Fruit fly (Drosophila melanogaster) whole organism, prepupa: ENCODE measurements around the gene laf.
A peak's percentile ranks its signal among the peaks of the same experiment; 100 is the strongest.

Experiments used
- Blimp-1 ChIP-seq: fragments of 200-800 bp; sonication (Bioruptor generic); optimal IDR thresholded peaks from 3 replicates; lab custom pipeline; 2017; ENCODE audit warnings: missing biosample characterization, missing genetic modification characterization, mild to moderate bottlenecking, moderate library complexity, missing genetic modification reagents
- CG10631 ChIP-seq: fragments of 200-800 bp; sonication (Bioruptor generic); optimal IDR thresholded peaks from 2 replicates; lab custom pipeline; 2016; ENCODE audit warnings: missing biosample characterization, missing genetic modification characterization
- CG10669 ChIP-seq: fragments of 200-800 bp; sonication (Bioruptor generic); optimal IDR thresholded peaks from 3 replicates; lab custom pipeline; 2018; ENCODE audit warnings: missing biosample characterization, mild to moderate bottlenecking, missing genetic modification characterization, moderate library complexity
- CG11294 ChIP-seq: fragments of 200-800 bp; sonication (Bioruptor generic); IDR thresholded peaks from 2 replicates; pipeline ENCODE4 v1.3.6; 2022; ENCODE audit warnings: missing biosample characterization, missing genetic modification characterization
- CG11762 ChIP-seq: fragments of 200-800 bp; sonication (Bioruptor generic); optimal IDR thresholded peaks from 3 replicates; lab custom pipeline; 2016; ENCODE audit warnings: missing biosample characterization, missing genetic modification characterization; ENCODE audit not compliant: insufficient read depth
- CG1621 ChIP-seq: fragments of 200-800 bp; sonication (Bioruptor generic); optimal IDR thresholded peaks from 3 replicates; lab custom pipeline; 2018; ENCODE audit warnings: missing biosample characterization, mild to moderate bottlenecking, missing genetic modification characterization
- CG16779 ChIP-seq: fragments of 200-800 bp; sonication (Bioruptor generic); optimal IDR thresholded peaks from 3 replicates; lab custom pipeline; 2017; ENCODE audit warnings: missing biosample characterization, mild to moderate bottlenecking, missing genetic modification characterization
- CG3032 ChIP-seq: fragments of 200-800 bp; optimal IDR thresholded peaks from 2 replicates; lab custom pipeline; 2019; ENCODE audit warnings: missing biosample characterization, mild to moderate bottlenecking, missing genetic modification characterization, moderate library complexity
- CG31627 ChIP-seq: fragments of 200-800 bp; sonication (Bioruptor generic); optimal IDR thresholded peaks from 3 replicates; lab custom pipeline; 2016; ENCODE audit warnings: missing biosample characterization, missing genetic modification characterization
- CG32006 ChIP-seq: fragments of 200-800 bp; sonication (Bioruptor generic); optimal IDR thresholded peaks from 3 replicates; lab custom pipeline; 2017; ENCODE audit warnings: missing biosample characterization, mild to moderate bottlenecking, missing genetic modification characterization
- CG3919 ChIP-seq: fragments of 200-800 bp; sonication (Bioruptor generic); optimal IDR thresholded peaks from 3 replicates; lab custom pipeline; 2016; ENCODE audit warnings: missing biosample characterization, missing genetic modification characterization
- CG4318 ChIP-seq: fragments of 200-800 bp; sonication (Bioruptor generic); optimal IDR thresholded peaks from 3 replicates; lab custom pipeline; 2017; ENCODE audit warnings: missing biosample characterization, mild to moderate bottlenecking, missing genetic modification characterization
- CG6163 ChIP-seq: fragments of 200-800 bp; sonication (Bioruptor generic); IDR thresholded peaks from 3 replicates; pipeline ENCODE4 v1.3.6; 2022; ENCODE audit warnings: missing biosample characterization, missing genetic modification characterization
- CG6276 ChIP-seq: fragments of 200-800 bp; sonication (Bioruptor generic); optimal IDR thresholded peaks from 2 replicates; lab custom pipeline; 2017; ENCODE audit warnings: missing biosample characterization, mild to moderate bottlenecking, missing genetic modification characterization
- CG6792 ChIP-seq: fragments of 200-800 bp; sonication (Bioruptor generic); optimal IDR thresholded peaks from 3 replicates; lab custom pipeline; 2016; ENCODE audit warnings: missing biosample characterization, missing genetic modification characterization
- CG6808 ChIP-seq: fragments of 200-800 bp; sonication (Bioruptor generic); optimal IDR thresholded peaks from 3 replicates; lab custom pipeline; 2017; ENCODE audit warnings: missing biosample characterization, missing genetic modification characterization, mild to moderate bottlenecking, moderate library complexity, missing genetic modification reagents
- CG7368 ChIP-seq: fragments of 200-800 bp; sonication (Bioruptor generic); optimal IDR thresholded peaks from 3 replicates; lab custom pipeline; 2016; ENCODE audit warnings: missing biosample characterization, missing genetic modification characterization
- CG8119 ChIP-seq: fragments of 200-800 bp; sonication (Bioruptor generic); IDR thresholded peaks from 3 replicates; pipeline ENCODE4 v1.3.6; 2022; ENCODE audit warnings: missing biosample characterization, missing genetic modification characterization
- CG8319 ChIP-seq: fragments of 200-800 bp; sonication (Bioruptor generic); optimal IDR thresholded peaks from 3 replicates; lab custom pipeline; 2016; ENCODE audit warnings: missing biosample characterization, missing genetic modification characterization
- Eip78C ChIP-seq: fragments of 200-800 bp; sonication (Bioruptor generic); peaks from one replicate; lab custom pipeline; 2016; ENCODE audit warnings: missing biosample characterization, missing genetic modification characterization
- Ets21C ChIP-seq: fragments of 200-800 bp; sonication (Bioruptor generic); optimal IDR thresholded peaks from 3 replicates; lab custom pipeline; 2016; ENCODE audit warnings: missing biosample characterization, missing genetic modification characterization
- Ets96B ChIP-seq: fragments of 200-800 bp; optimal IDR thresholded peaks from 2 replicates; lab custom pipeline; 2019; ENCODE audit warnings: missing biosample characterization, mild to moderate bottlenecking, missing genetic modification characterization, moderate library complexity
- Gug ChIP-seq: fragments of 200-800 bp; sonication (Bioruptor generic); IDR thresholded peaks from 2 replicates; pipeline ENCODE4 v1.3.6; 2022; ENCODE audit warnings: missing biosample characterization, missing genetic modification characterization
- Hr39 ChIP-seq: fragments of 200-800 bp; sonication (Bioruptor generic); optimal IDR thresholded peaks from 2 replicates; lab custom pipeline; 2016; ENCODE audit warnings: missing biosample characterization, missing genetic modification characterization
- Hr4 ChIP-seq: fragments of 200-800 bp; sonication (Bioruptor generic); optimal IDR thresholded peaks from 3 replicates; lab custom pipeline; 2016; ENCODE audit warnings: missing biosample characterization, missing genetic modification characterization
- Lpt ChIP-seq: fragments of 200-800 bp; sonication (Bioruptor generic); optimal IDR thresholded peaks from 3 replicates; lab custom pipeline; 2016; ENCODE audit warnings: missing biosample characterization, missing genetic modification characterization
- Met ChIP-seq: fragments of 200-800 bp; sonication (Bioruptor generic); optimal IDR thresholded peaks from 3 replicates; lab custom pipeline; 2016; ENCODE audit warnings: missing biosample characterization, missing genetic modification characterization
- OdsH ChIP-seq: fragments of 200-800 bp; sonication (Bioruptor generic); optimal IDR thresholded peaks from 3 replicates; lab custom pipeline; 2016; ENCODE audit warnings: missing biosample characterization, missing genetic modification characterization
- Sox102F ChIP-seq: fragments of 200-800 bp; sonication (Bioruptor generic); optimal IDR thresholded peaks from 2 replicates; lab custom pipeline; 2016; ENCODE audit warnings: missing biosample characterization, mild to moderate bottlenecking, missing genetic modification characterization
- Sox14 ChIP-seq: fragments of 200-800 bp; sonication (Bioruptor generic); optimal IDR thresholded peaks from 3 replicates; lab custom pipeline; 2016; ENCODE audit warnings: missing biosample characterization, missing genetic modification characterization
- acj6 ChIP-seq: fragments of 200-800 bp; sonication (Bioruptor generic); optimal IDR thresholded peaks from 3 replicates; lab custom pipeline; 2016; ENCODE audit warnings: missing biosample characterization, missing genetic modification characterization
- cyc ChIP-seq: fragments of 200-800 bp; sonication (Bioruptor generic); optimal IDR thresholded peaks from 3 replicates; lab custom pipeline; 2016; ENCODE audit warnings: missing biosample characterization, missing genetic modification characterization
- dsx ChIP-seq: fragments of 200-800 bp; optimal IDR thresholded peaks from 3 replicates; lab custom pipeline; 2019; ENCODE audit warnings: missing biosample characterization, mild to moderate bottlenecking, missing genetic modification characterization, moderate library complexity; ENCODE audit not compliant: poor library complexity, severe bottlenecking
- eg ChIP-seq: fragments of 200-800 bp; sonication (Bioruptor generic); IDR thresholded peaks from 3 replicates; pipeline ENCODE4 v1.3.6; 2022; ENCODE audit warnings: missing biosample characterization, missing genetic modification characterization
- esn ChIP-seq: fragments of 200-800 bp; sonication (Bioruptor generic); optimal IDR thresholded peaks from 2 replicates; lab custom pipeline; 2016; ENCODE audit warnings: missing biosample characterization, mild to moderate bottlenecking, missing genetic modification characterization, moderate library complexity
- fd59A ChIP-seq: fragments of 200-800 bp; sonication (Bioruptor generic); optimal IDR thresholded peaks from 2 replicates; lab custom pipeline; 2017; ENCODE audit warnings: missing biosample characterization, mild to moderate bottlenecking, missing genetic modification characterization, missing genetic modification reagents
- fd85E ChIP-seq: fragments of 200-800 bp; sonication (Bioruptor generic); optimal IDR thresholded peaks from 3 replicates; lab custom pipeline; 2016; ENCODE audit warnings: missing biosample characterization, missing genetic modification characterization
- fkh ChIP-seq: fragments of 200-800 bp; sonication (Bioruptor generic); optimal IDR thresholded peaks from 3 replicates; lab custom pipeline; 2017; ENCODE audit warnings: missing biosample characterization, mild to moderate bottlenecking, missing genetic modification characterization, moderate library complexity
- lz ChIP-seq: fragments of 200-800 bp; sonication (Bioruptor generic); optimal IDR thresholded peaks from 3 replicates; lab custom pipeline; 2016; ENCODE audit warnings: missing biosample characterization, missing genetic modification characterization
- net ChIP-seq: fragments of 200-800 bp; sonication (Bioruptor generic); optimal IDR thresholded peaks from 3 replicates; lab custom pipeline; 2016; ENCODE audit warnings: missing biosample characterization, missing genetic modification characterization
- pdm3 ChIP-seq: fragments of 200-800 bp; sonication (Bioruptor generic); optimal IDR thresholded peaks from 3 replicates; lab custom pipeline; 2016; ENCODE audit warnings: missing biosample characterization, missing genetic modification characterization
- salr ChIP-seq, 2 experiments: fragments of 200-800 bp; sonication (Bioruptor generic); optimal IDR thresholded peaks; 3 replicates each; lab custom pipeline; 2016 to 2018; ENCODE audit warnings: missing biosample characterization in 2 of 2, missing genetic modification characterization in 2 of 2, mild to moderate bottlenecking in 1 of 2
- spab ChIP-seq: fragments of 200-800 bp; sonication (Bioruptor generic); optimal IDR thresholded peaks from 2 replicates; lab custom pipeline; 2017; ENCODE audit warnings: missing biosample characterization, mild to moderate bottlenecking, missing genetic modification characterization, missing genetic modification reagents
- ss ChIP-seq, 2 experiments: fragments of 200-800 bp; sonication (Bioruptor generic); optimal IDR thresholded peaks; 2 replicates in 1 of 2; 3 replicates in 1 of 2; lab custom pipeline; 2017 to 2018; ENCODE audit warnings: mild to moderate bottlenecking in 2 of 2, missing biosample characterization in 2 of 2, missing genetic modification characterization in 2 of 2, moderate library complexity in 1 of 2
- svp ChIP-seq: fragments of 200-800 bp; sonication (Bioruptor generic); peaks from one replicate; lab custom pipeline; 2016; ENCODE audit warnings: missing biosample characterization, missing genetic modification characterization
- topi ChIP-seq: fragments of 200-800 bp; sonication (Bioruptor generic); optimal IDR thresholded peaks from 3 replicates; lab custom pipeline; 2016; ENCODE audit warnings: missing biosample characterization, missing genetic modification characterization
- vri ChIP-seq: fragments of 200-800 bp; sonication (Bioruptor generic); optimal IDR thresholded peaks from 3 replicates; lab custom pipeline; 2016; ENCODE audit warnings: missing biosample characterization, mild to moderate bottlenecking, missing genetic modification characterization

Gene laf

DNA sequence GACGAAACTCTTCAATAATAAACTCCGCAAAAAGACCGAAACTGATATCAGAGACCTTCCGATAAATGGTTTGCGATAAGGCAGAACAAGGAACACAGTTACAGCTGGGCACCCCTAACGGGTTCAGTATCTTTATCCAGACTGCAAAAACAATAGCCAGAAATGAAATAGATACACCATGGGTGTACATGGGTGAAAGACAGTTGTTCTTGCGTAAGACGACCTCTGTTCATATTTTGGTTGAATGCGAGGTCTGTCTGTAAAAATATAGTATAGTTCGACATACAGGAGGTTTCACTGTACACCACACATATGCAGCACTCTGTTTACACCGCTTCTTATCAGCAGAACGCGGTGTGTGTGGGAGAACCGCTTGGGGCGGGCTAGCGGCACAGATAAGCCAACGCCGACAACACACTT is 33.8 kb upstream of the laf start (continued):
- TF ChIP-seq fd85E (GFP tag; lab: Kevin White, UChicago) = peak; percentile 22
- TF ChIP-seq Sox102F (GFP tag; lab: Kevin White, UChicago) = peak; percentile 84
- TF ChIP-seq CG10669 (GFP tag; lab: Kevin White, UChicago) = peak; percentile 72
- TF ChIP-seq topi (GFP tag; lab: Kevin White, UChicago) = peak; percentile 75
- peak; percentile 5 for TF ChIP-seq spab
- peak; percentile 25 for TF ChIP-seq CG11762 (GFP tag; lab: Kevin White, UChicago)
- TF ChIP-seq CG32006 (GFP tag; lab: Kevin White, UChicago) = peak; percentile 68
- peak; percentile 49 for TF ChIP-seq Ets96B (tag; lab: Kevin White, UChicago)
- TF ChIP-seq fd59A (GFP tag; lab: Kevin White, UChicago) = peak; percentile 34
- TF ChIP-seq Sox14 = peak; percentile 89
- TF ChIP-seq Blimp-1 = peak; percentile 47
- peak; percentile 75 for TF ChIP-seq acj6 (GFP tag; lab: Kevin White, UChicago)
- peak; percentile 51; the same call in 1 of the 2 replicates for TF ChIP-seq Gug (GFP tag; lab: Robert Waterston, UW)
- TF ChIP-seq Met = peak; percentile 85
- peak; percentile 78 for TF ChIP-seq pdm3 (GFP tag; lab: Kevin White, UChicago)
- peak; percentile 60 for TF ChIP-seq CG10631 (GFP tag; lab: Kevin White, UChicago)
- TF ChIP-seq CG31627 = peak; percentile 83
- peak; percentile 97 for TF ChIP-seq svp
- TF ChIP-seq lz (GFP tag; lab: Kevin White, UChicago) = peak; percentile 85
- TF ChIP-seq Eip78C (GFP tag; lab: Kevin White, UChicago) = peak; percentile 91
- TF ChIP-seq dsx = peak; percentile 14
- TF ChIP-seq cyc (GFP tag; lab: Kevin White, UChicago) = peak; percentile 76
- TF ChIP-seq CG8319 = peak; percentile 62
- TF ChIP-seq CG3032 (tag; lab: Kevin White, UChicago) = peak; percentile 56
- peak; percentile 36 for TF ChIP-seq CG6808
- peak; percentile 61 for TF ChIP-seq CG7368 (GFP tag; lab: Kevin White, UChicago)
- TF ChIP-seq eg (GFP tag; lab: Robert Waterston, UW) = peak; percentile 59; the same call in 2 of the 3 replicates
- peak; percentile 73 for TF ChIP-seq CG6792 (GFP tag; lab: Kevin White, UChicago)
- TF ChIP-seq OdsH (GFP tag; lab: Kevin White, UChicago) = peak; percentile 78
- peak; percentile 86 for TF ChIP-seq esn (GFP tag; lab: Kevin White, UChicago)
- TF ChIP-seq CG11294 = peak; percentile 30; the same call in 1 of the 2 replicates
- peak; percentile 45 for TF ChIP-seq CG1621 (tag; lab: Kevin White, UChicago)
- TF ChIP-seq vri (GFP tag; lab: Kevin White, UChicago) = peak; percentile 90
- TF ChIP-seq Ets21C = peak; percentile 74
- TF ChIP-seq ss (GFP tag; optimal IDR thresholded peaks at IDR 0.05; lab: Kevin White, UChicago) = peak; percentile 21 to 55
- peak; percentile 85 for TF ChIP-seq Hr39 (GFP tag; lab: Kevin White, UChicago)
- TF ChIP-seq net (GFP tag; lab: Kevin White, UChicago) = peak; percentile 66

DNA sequence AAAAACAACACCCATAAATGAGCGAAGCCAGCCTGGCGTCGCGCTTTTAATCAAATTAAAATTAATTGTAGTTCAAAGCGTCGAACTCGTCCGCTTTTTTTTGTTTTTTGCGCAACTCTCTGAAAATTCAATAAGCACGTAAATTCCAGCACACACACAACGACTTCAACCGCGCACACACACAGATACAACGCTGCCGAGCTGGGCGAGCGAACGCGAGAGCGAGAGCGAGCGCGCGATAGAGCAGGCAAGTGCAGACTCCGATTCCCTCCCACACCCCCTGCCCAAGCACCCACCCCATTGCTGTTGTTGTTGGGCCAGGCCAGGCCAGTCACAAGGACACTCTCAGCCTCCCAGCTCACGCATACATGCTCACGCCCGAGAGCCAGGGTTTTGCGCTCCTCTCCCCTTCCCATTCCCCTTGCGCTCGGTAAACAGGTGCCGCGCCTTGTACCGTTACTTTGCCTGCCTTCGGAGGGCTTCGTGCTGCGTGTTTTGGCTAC is 32.6 kb upstream of the laf start:
- TF ChIP-seq topi (GFP tag; lab: Kevin White, UChicago) = no peak
- TF ChIP-seq CG6276 = no peak
- TF ChIP-seq CG10631 (GFP tag; lab: Kevin White, UChicago) = no peak
- no peak for TF ChIP-seq salr (GFP tag; optimal IDR thresholded peaks at IDR 0.05; lab: Kevin White, UChicago)
- peak; percentile 67; the same call in 2 of the 3 replicates for TF ChIP-seq CG6163
- peak; percentile 29 for TF ChIP-seq CG7368 (GFP tag; lab: Kevin White, UChicago)
- peak; percentile 18 for TF ChIP-seq dsx
- no peak for TF ChIP-seq CG11294
- TF ChIP-seq pdm3 (GFP tag; lab: Kevin White, UChicago) = no peak
- no peak for TF ChIP-seq CG3032 (tag; lab: Kevin White, UChicago)
- TF ChIP-seq Met = no peak
- peak; percentile 19 for TF ChIP-seq CG16779 (tag; lab: Kevin White, UChicago)
- peak; percentile 36 to 76 for TF ChIP-seq ss (GFP tag; optimal IDR thresholded peaks at IDR 0.05; lab: Kevin White, UChicago)
- TF ChIP-seq CG10669 (GFP tag; lab: Kevin White, UChicago) = no peak
- no peak for TF ChIP-seq CG6808
- no peak for TF ChIP-seq fd59A (GFP tag; lab: Kevin White, UChicago)
- peak; percentile 19; the same call in 1 of the 3 replicates for TF ChIP-seq CG8119 (GFP tag; lab: Robert Waterston, UW)
- TF ChIP-seq CG3919 (GFP tag; lab: Kevin White, UChicago) = peak; percentile 2
- no peak for TF ChIP-seq Hr39 (GFP tag; lab: Kevin White, UChicago)
- TF ChIP-seq Gug (GFP tag; lab: Robert Waterston, UW) = no peak
- peak; percentile 58 for TF ChIP-seq Eip78C (GFP tag; lab: Kevin White, UChicago)
- TF ChIP-seq CG4318 (GFP tag; lab: Kevin White, UChicago) = no peak
- TF ChIP-seq fd85E (GFP tag; lab: Kevin White, UChicago) = no peak
- TF ChIP-seq Lpt = no peak
- no peak for TF ChIP-seq Ets21C
- TF ChIP-seq fkh (GFP tag; lab: Kevin White, UChicago) = peak; percentile 88
- TF ChIP-seq lz (GFP tag; lab: Kevin White, UChicago) = no peak
- TF ChIP-seq CG1621 (tag; lab: Kevin White, UChicago) = peak; percentile 12
- TF ChIP-seq Hr4 (GFP tag; lab: Kevin White, UChicago) = no peak
